Worm (Caenorhabditis elegans) whole organism, late embryonic: ENCODE measurements around the gene dlhd-1.

ENCODE experiments used
- C08G9.2 ChIP-seq: sonication (generic microtip); optimal IDR thresholded peaks from 2 replicates; lab custom pipeline; 2016; ENCODE audit warnings: mild to moderate bottlenecking, missing genetic modification characterization, moderate library complexity, missing compliant biosample characterization
- Y22D7AL.16 ChIP-seq: sonication (generic microtip); optimal IDR thresholded peaks from 2 replicates; lab custom pipeline; 2016; ENCODE audit warnings: missing genetic modification characterization, missing compliant biosample characterization
- ama-1 ChIP-seq: fragments of 150-350 bp; optimal IDR thresholded peaks from 2 replicates; lab custom pipeline; 2014
- ceh-18 ChIP-seq: sonication (generic microtip); optimal IDR thresholded peaks from 2 replicates; lab custom pipeline; 2016; ENCODE audit warnings: missing genetic modification characterization, missing compliant biosample characterization
- ceh-19 ChIP-seq: fragments of 200-800 bp; sonication (Bioruptor generic); optimal IDR thresholded peaks from 2 replicates; lab custom pipeline; 2018; ENCODE audit warnings: mild to moderate bottlenecking, missing genetic modification characterization, missing compliant biosample characterization
- ceh-2 ChIP-seq: sonication (generic microtip); optimal IDR thresholded peaks from 2 replicates; lab custom pipeline; 2016; ENCODE audit warnings: missing genotype, missing genetic modification characterization, missing compliant biosample characterization
- ceh-22 ChIP-seq: sonication (generic microtip); optimal IDR thresholded peaks from 2 replicates; lab custom pipeline; 2017; ENCODE audit warnings: missing biosample characterization, missing genetic modification characterization
- ceh-24 ChIP-seq: sonication (generic microtip); optimal IDR thresholded peaks from 2 replicates; lab custom pipeline; 2016; ENCODE audit warnings: mild to moderate bottlenecking, missing genetic modification characterization, missing compliant biosample characterization
- ceh-31 ChIP-seq: sonication (generic microtip); optimal IDR thresholded peaks from 2 replicates; lab custom pipeline; 2016; ENCODE audit warnings: missing genetic modification characterization, missing compliant biosample characterization
- ceh-6 ChIP-seq: fragments of 200-800 bp; sonication (Bioruptor generic); optimal IDR thresholded peaks from 2 replicates; lab custom pipeline; 2018; ENCODE audit warnings: mild to moderate bottlenecking, missing genetic modification characterization, missing compliant biosample characterization
- ceh-9 ChIP-seq: sonication (generic microtip); optimal IDR thresholded peaks from 2 replicates; lab custom pipeline; 2016; ENCODE audit warnings: mild to moderate bottlenecking, missing genetic modification characterization, inconsistent platforms, missing compliant biosample characterization
- dmd-4 ChIP-seq: sonication (generic microtip); optimal IDR thresholded peaks from 2 replicates; lab custom pipeline; 2016; ENCODE audit warnings: borderline replicate concordance, missing genetic modification characterization, missing compliant biosample characterization
- dve-1 ChIP-seq: sonication (generic microtip); optimal IDR thresholded peaks from 2 replicates; lab custom pipeline; 2017; ENCODE audit warnings: antibody characterized with exemption, mild to moderate bottlenecking, missing genetic modification characterization, missing compliant biosample characterization
- elt-2 ChIP-seq: sonication (generic microtip); optimal IDR thresholded peaks from 2 replicates; lab custom pipeline; 2016; ENCODE audit warnings: missing genetic modification reagents, missing genetic modification characterization, missing compliant biosample characterization
- ets-4 ChIP-seq: sonication (generic microtip); optimal IDR thresholded peaks from 2 replicates; lab custom pipeline; 2016; ENCODE audit warnings: missing genetic modification characterization, missing compliant biosample characterization
- fax-1 ChIP-seq: sonication (generic microtip); optimal IDR thresholded peaks from 2 replicates; lab custom pipeline; 2016; ENCODE audit warnings: missing genotype, missing genetic modification characterization, missing compliant biosample characterization
- gmeb-2 ChIP-seq: sonication (generic microtip); optimal IDR thresholded peaks from 2 replicates; lab custom pipeline; 2016; ENCODE audit warnings: missing genetic modification characterization, inconsistent platforms, missing compliant biosample characterization
- hlh-15 ChIP-seq: sonication (generic microtip); optimal IDR thresholded peaks from 2 replicates; lab custom pipeline; 2016; ENCODE audit warnings: missing genetic modification characterization, missing compliant biosample characterization
- hlh-6 ChIP-seq: sonication (generic microtip); optimal IDR thresholded peaks from 2 replicates; lab custom pipeline; 2016; ENCODE audit warnings: missing genotype, missing genetic modification characterization, missing compliant biosample characterization
- hlh-8 ChIP-seq: sonication (generic microtip); optimal IDR thresholded peaks from 2 replicates; lab custom pipeline; 2016; ENCODE audit warnings: missing genotype, missing genetic modification characterization, missing compliant biosample characterization
- mec-3 ChIP-seq: sonication (generic microtip); optimal IDR thresholded peaks from 2 replicates; lab custom pipeline; 2016; ENCODE audit warnings: borderline replicate concordance, missing genetic modification characterization, missing compliant biosample characterization
- nhr-11 ChIP-seq: fragments of 150-350 bp; optimal IDR thresholded peaks from 2 replicates; lab custom pipeline; 2014; ENCODE audit warnings: missing biosample characterization, missing genetic modification characterization
- npax-4 ChIP-seq: sonication (generic microtip); optimal IDR thresholded peaks from 2 replicates; lab custom pipeline; 2016; ENCODE audit warnings: missing genetic modification characterization, missing compliant biosample characterization
- odd-2 ChIP-seq: sonication (generic microtip); optimal IDR thresholded peaks from 2 replicates; lab custom pipeline; 2017; ENCODE audit warnings: antibody characterized with exemption, mild to moderate bottlenecking, missing genetic modification characterization, missing compliant biosample characterization
- pat-9 ChIP-seq: fragments of 200-800 bp; sonication (Bioruptor generic); optimal IDR thresholded peaks from 2 replicates; lab custom pipeline; 2018; ENCODE audit warnings: mild to moderate bottlenecking, missing genetic modification characterization, moderate library complexity, missing compliant biosample characterization
- pax-1 ChIP-seq: fragments of 150-350 bp; optimal IDR thresholded peaks from 2 replicates; lab custom pipeline; 2014; ENCODE audit warnings: missing biosample characterization, missing genetic modification characterization
- pha-2 ChIP-seq: sonication (generic microtip); optimal IDR thresholded peaks from 2 replicates; lab custom pipeline; 2017; ENCODE audit warnings: mild to moderate bottlenecking, missing genetic modification characterization, missing compliant biosample characterization
- pqm-1 ChIP-seq: sonication (generic microtip); optimal IDR thresholded peaks from 2 replicates; lab custom pipeline; 2016; ENCODE audit warnings: missing genetic modification characterization, missing compliant biosample characterization
- pros-1 ChIP-seq: fragments of 150-350 bp; optimal IDR thresholded peaks from 2 replicates; lab custom pipeline; 2014; ENCODE audit warnings: missing biosample characterization, missing genetic modification reagents, missing genetic modification characterization
- ref-2 ChIP-seq: sonication (generic microtip); optimal IDR thresholded peaks from 2 replicates; lab custom pipeline; 2016; ENCODE audit warnings: missing genetic modification characterization, missing compliant biosample characterization
- sox-2 ChIP-seq: fragments of 200-800 bp; sonication (Bioruptor generic); IDR thresholded peaks from 2 replicates; pipeline ENCODE4 v1.3.6; 2022; ENCODE audit warnings: missing genetic modification reagents, missing genetic modification characterization, missing compliant biosample characterization
- sox-4 ChIP-seq: sonication (generic microtip); optimal IDR thresholded peaks from 2 replicates; lab custom pipeline; 2017; ENCODE audit warnings: mild to moderate bottlenecking, missing genetic modification characterization, inconsistent platforms, missing compliant biosample characterization
- tbx-2 ChIP-seq: sonication (generic microtip); optimal IDR thresholded peaks from 2 replicates; lab custom pipeline; 2016; ENCODE audit warnings: missing genetic modification characterization, missing compliant biosample characterization
- tbx-7 ChIP-seq: sonication (generic microtip); optimal IDR thresholded peaks from 2 replicates; lab custom pipeline; 2016; ENCODE audit warnings: missing genotype, missing genetic modification characterization, missing compliant biosample characterization
- unc-3 ChIP-seq, 2 experiments: fragments of 200-800 bp in 1 of 2; sonication (Bioruptor generic) in 1 of 2; sonication (generic microtip) in 1 of 2; conservative IDR thresholded peaks in 1 of 2; optimal IDR thresholded peaks in 1 of 2; 2 replicates each; pipeline versions ENCODE4 v1.3.6 to Lab custom; 2016 to 2022; ENCODE audit warnings: missing compliant biosample characterization in 2 of 2, missing genetic modification characterization in 2 of 2, missing genetic modification reagents in 1 of 2
- ztf-16 ChIP-seq: sonication (generic microtip); optimal IDR thresholded peaks from 2 replicates; lab custom pipeline; 2017; ENCODE audit warnings: missing genetic modification characterization, missing compliant biosample characterization

dlhd-1 gene

DNA sequence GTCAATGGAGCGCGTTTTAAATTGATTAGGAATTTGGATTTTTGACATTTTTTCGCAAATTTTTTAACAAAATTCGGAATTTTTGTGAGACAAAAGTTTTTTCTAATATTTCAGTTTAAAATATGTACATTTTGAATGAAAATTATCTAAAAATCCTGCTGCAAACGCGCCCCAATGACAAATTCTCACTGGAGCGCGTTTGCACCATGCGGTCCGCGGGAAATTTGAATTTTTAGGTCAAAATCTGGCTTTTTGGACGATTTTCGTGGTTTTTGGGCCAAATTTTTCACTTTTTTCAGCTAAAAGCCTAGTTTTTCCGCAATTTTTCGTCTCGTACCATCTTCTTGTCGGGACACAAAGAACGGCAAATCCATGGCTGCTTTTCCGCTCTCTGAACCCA, 39.2 kb downstream of the dlhd-1 start:
- no peak for TF ChIP-seq fax-1 (tag; lab: Kevin White, UChicago)
- TF ChIP-seq, all 69 proteins: peak for 0

DNA sequence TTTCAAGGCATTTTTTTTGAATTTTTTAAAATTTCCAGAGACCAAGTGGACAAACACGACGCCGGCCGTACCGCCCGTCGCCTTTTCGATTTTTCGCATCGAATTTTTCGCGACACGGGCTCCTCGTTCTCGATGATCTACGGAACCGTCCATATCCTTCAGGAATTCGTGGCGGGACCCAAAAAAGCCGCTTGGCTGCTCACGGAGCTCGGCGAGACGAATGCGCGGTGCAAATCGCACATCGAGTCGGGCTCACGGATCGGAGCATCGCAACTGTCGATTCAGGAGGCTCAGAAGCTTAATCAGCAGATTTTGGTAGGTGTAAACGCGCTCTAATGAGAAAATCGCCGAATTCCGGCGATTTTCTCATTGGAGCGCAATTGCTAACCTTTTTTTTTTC, 40.1 kb downstream of the dlhd-1 start:
- TF ChIP-seq C08G9.2 (no peak), ets-4 (tag; lab: Kevin White, UChicago) (no peak), sox-2 (GFP tag; lab: Robert Waterston, UW) (no peak), ceh-2 (tag; lab: Kevin White, UChicago) (no peak), ceh-31 (no peak), Y22D7AL.16 (tag; lab: Kevin White, UChicago) (no peak)

DNA sequence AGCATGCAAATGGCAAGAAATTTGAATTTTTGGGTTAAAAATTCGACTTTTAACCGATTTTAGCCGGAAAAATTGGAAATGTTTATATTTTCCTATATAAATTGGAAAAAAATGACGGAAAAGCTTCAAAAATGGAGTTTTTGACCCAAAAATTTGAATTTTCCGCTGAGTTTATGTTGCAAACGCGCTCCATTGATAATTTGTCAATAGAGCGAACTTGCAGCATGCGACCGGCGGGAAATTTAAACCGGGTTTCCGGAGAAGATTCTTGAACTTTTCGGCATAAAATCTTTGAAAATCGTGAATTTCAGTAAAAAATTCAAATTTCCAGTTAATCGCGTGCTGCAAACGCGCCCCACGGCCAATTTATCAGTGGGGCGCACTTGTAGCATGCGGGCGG, 40.6 kb downstream of the dlhd-1 start:
- no peak for TF ChIP-seq pha-2 (tag; lab: Kevin White, UChicago)
- TF ChIP-seq ceh-19 (GFP tag; lab: Kevin White, UChicago) = no peak
- no peak for TF ChIP-seq hlh-15 (tag; lab: Kevin White, UChicago)
- TF ChIP-seq pat-9 (tag; lab: Kevin White, UChicago) = no peak
- TF ChIP-seq ama-1 (lab: Kevin White, UChicago) = no peak
- TF ChIP-seq sox-2 (GFP tag; lab: Robert Waterston, UW) = no peak
- no peak for TF ChIP-seq odd-2 (tag; lab: Kevin White, UChicago)
- TF ChIP-seq C08G9.2 = no peak
- TF ChIP-seq pqm-1 (tag; lab: Kevin White, UChicago) = no peak
- no peak for TF ChIP-seq tbx-2 (tag; lab: Kevin White, UChicago)
- TF ChIP-seq pax-1 (tag; lab: Kevin White, UChicago) = no peak
- no peak for TF ChIP-seq elt-2
- no peak for TF ChIP-seq ztf-16 (tag; lab: Kevin White, UChicago)
- TF ChIP-seq nhr-11 (tag; lab: Kevin White, UChicago) = no peak
- no peak for TF ChIP-seq ceh-24 (tag; lab: Kevin White, UChicago)
- TF ChIP-seq ceh-31 = no peak
- no peak for TF ChIP-seq ceh-9 (tag; lab: Kevin White, UChicago)
- TF ChIP-seq, all 69 proteins: peak for 0

DNA sequence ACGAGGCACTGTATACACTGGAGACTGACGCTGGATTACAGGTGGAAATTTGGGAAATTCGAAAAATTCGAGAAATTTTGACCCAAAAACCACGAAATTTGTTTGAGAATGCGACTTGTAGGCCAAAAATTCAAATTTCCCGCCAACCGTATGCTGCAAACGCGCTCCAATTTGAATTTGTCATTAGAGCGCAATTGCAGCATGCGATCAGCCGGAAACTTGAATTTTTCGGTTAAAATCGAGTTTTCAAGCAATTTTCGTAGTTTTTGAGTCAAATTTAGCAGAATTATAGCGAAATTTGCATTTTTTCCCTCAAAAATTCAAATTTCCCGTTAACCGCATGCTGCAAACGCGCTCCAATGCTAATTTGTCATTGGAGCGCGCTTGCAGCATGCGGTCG, 41.7 kb downstream of the dlhd-1 start:
- no peak for TF ChIP-seq pax-1 (tag; lab: Kevin White, UChicago)
- TF ChIP-seq npax-4 = no peak
- TF ChIP-seq dmd-4 (tag; lab: Kevin White, UChicago) = no peak
- TF ChIP-seq dve-1 = no peak
- no peak for TF ChIP-seq tbx-7 (tag; lab: Kevin White, UChicago)
- TF ChIP-seq mec-3 = no peak
- no peak for TF ChIP-seq ama-1 (lab: Kevin White, UChicago)
- no peak for TF ChIP-seq ceh-22 (tag; lab: Kevin White, UChicago)
- TF ChIP-seq C08G9.2 = no peak
- no peak for TF ChIP-seq ceh-6 (GFP tag; lab: Kevin White, UChicago)
- no peak for TF ChIP-seq ceh-2 (tag; lab: Kevin White, UChicago)

DNA sequence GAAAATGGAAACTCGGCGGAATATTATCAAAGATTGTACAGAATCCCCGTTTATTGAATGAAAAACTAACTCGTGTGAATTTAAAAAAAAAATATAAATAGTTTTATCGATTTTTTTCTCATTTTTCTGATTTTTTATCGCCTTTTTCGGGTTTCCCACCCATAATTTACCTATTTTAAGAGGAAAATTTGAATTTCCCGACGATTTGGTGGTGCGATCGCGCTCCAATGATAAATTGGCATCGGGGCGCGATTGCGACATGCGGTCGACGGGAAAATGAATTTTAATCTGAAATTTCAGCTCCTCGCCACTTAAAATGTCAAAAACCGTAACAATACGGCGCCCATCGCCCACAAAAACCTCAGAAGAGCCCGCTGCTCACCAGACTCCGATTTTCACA, 44.3 kb downstream of the dlhd-1 start, which contains the start of gene taf-6.1:
taf-6.1 (plus strand) TSS at position 301 of the 400 bp plus-strand sequence.
- no peak for TF ChIP-seq ref-2
- no peak for TF ChIP-seq C08G9.2
- no peak for TF ChIP-seq pros-1 (tag; lab: Kevin White, UChicago)
- TF ChIP-seq sox-4 = no peak
- TF ChIP-seq pax-1 (tag; lab: Kevin White, UChicago) = no peak
- no peak for TF ChIP-seq gmeb-2 (tag; lab: Kevin White, UChicago)
- no peak for TF ChIP-seq hlh-8 (tag; lab: Kevin White, UChicago)
- TF ChIP-seq unc-3 (GFP tag; conservative IDR thresholded peaks at IDR 0.05; lab: Robert Waterston, UW) = no peak
- TF ChIP-seq unc-3 (tag; optimal IDR thresholded peaks at IDR 0.05; lab: Kevin White, UChicago) = no peak
- no peak for TF ChIP-seq ceh-18
- TF ChIP-seq ceh-31 = no peak
- TF ChIP-seq hlh-6 = no peak
